Worm (Caenorhabditis elegans) whole organism, late embryonic: ENCODE measurements around the gene smcr-8.

ENCODE experiments used
- C08G9.2 ChIP-seq: sonication (generic microtip); optimal IDR thresholded peaks from 2 replicates; lab custom pipeline; 2016; ENCODE audit warnings: mild to moderate bottlenecking, missing genetic modification characterization, moderate library complexity, missing compliant biosample characterization
- T23F11.4 ChIP-seq: fragments of 200-800 bp; sonication (Bioruptor generic); optimal IDR thresholded peaks from 2 replicates; lab custom pipeline; 2018; ENCODE audit warnings: mild to moderate bottlenecking, missing genetic modification characterization, missing compliant biosample characterization
- Y22D7AL.16 ChIP-seq: sonication (generic microtip); optimal IDR thresholded peaks from 2 replicates; lab custom pipeline; 2016; ENCODE audit warnings: missing genetic modification characterization, missing compliant biosample characterization
- ahr-1 ChIP-seq: sonication (generic microtip); optimal IDR thresholded peaks from 2 replicates; lab custom pipeline; 2016; ENCODE audit warnings: missing genetic modification characterization, missing compliant biosample characterization
- ceh-2 ChIP-seq: sonication (generic microtip); optimal IDR thresholded peaks from 2 replicates; lab custom pipeline; 2016; ENCODE audit warnings: missing genotype, missing genetic modification characterization, missing compliant biosample characterization
- ceh-22 ChIP-seq: sonication (generic microtip); optimal IDR thresholded peaks from 2 replicates; lab custom pipeline; 2017; ENCODE audit warnings: missing biosample characterization, missing genetic modification characterization
- ceh-24 ChIP-seq: sonication (generic microtip); optimal IDR thresholded peaks from 2 replicates; lab custom pipeline; 2016; ENCODE audit warnings: mild to moderate bottlenecking, missing genetic modification characterization, missing compliant biosample characterization
- ceh-31 ChIP-seq: sonication (generic microtip); optimal IDR thresholded peaks from 2 replicates; lab custom pipeline; 2016; ENCODE audit warnings: missing genetic modification characterization, missing compliant biosample characterization
- ceh-34 ChIP-seq: sonication (generic microtip); optimal IDR thresholded peaks from 2 replicates; lab custom pipeline; 2016; ENCODE audit warnings: mild to moderate bottlenecking, missing genetic modification characterization, missing compliant biosample characterization
- ceh-6 ChIP-seq: fragments of 200-800 bp; sonication (Bioruptor generic); optimal IDR thresholded peaks from 2 replicates; lab custom pipeline; 2018; ENCODE audit warnings: mild to moderate bottlenecking, missing genetic modification characterization, missing compliant biosample characterization
- ceh-9 ChIP-seq: sonication (generic microtip); optimal IDR thresholded peaks from 2 replicates; lab custom pipeline; 2016; ENCODE audit warnings: mild to moderate bottlenecking, missing genetic modification characterization, inconsistent platforms, missing compliant biosample characterization
- dmd-4 ChIP-seq: sonication (generic microtip); optimal IDR thresholded peaks from 2 replicates; lab custom pipeline; 2016; ENCODE audit warnings: borderline replicate concordance, missing genetic modification characterization, missing compliant biosample characterization
- dve-1 ChIP-seq: sonication (generic microtip); optimal IDR thresholded peaks from 2 replicates; lab custom pipeline; 2017; ENCODE audit warnings: antibody characterized with exemption, mild to moderate bottlenecking, missing genetic modification characterization, missing compliant biosample characterization
- elt-2 ChIP-seq: sonication (generic microtip); optimal IDR thresholded peaks from 2 replicates; lab custom pipeline; 2016; ENCODE audit warnings: missing genetic modification reagents, missing genetic modification characterization, missing compliant biosample characterization
- elt-4 ChIP-seq: sonication (generic microtip); optimal IDR thresholded peaks from 2 replicates; lab custom pipeline; 2016; ENCODE audit warnings: missing genetic modification characterization, missing compliant biosample characterization
- ets-4 ChIP-seq: sonication (generic microtip); optimal IDR thresholded peaks from 2 replicates; lab custom pipeline; 2016; ENCODE audit warnings: missing genetic modification characterization, missing compliant biosample characterization
- eyg-1 ChIP-seq: sonication (generic microtip); optimal IDR thresholded peaks from 2 replicates; lab custom pipeline; 2016; ENCODE audit warnings: missing genotype, missing genetic modification characterization, missing compliant biosample characterization
- fax-1 ChIP-seq: sonication (generic microtip); optimal IDR thresholded peaks from 2 replicates; lab custom pipeline; 2016; ENCODE audit warnings: missing genotype, missing genetic modification characterization, missing compliant biosample characterization
- fkh-6 ChIP-seq: sonication (generic microtip); optimal IDR thresholded peaks from 2 replicates; lab custom pipeline; 2016; ENCODE audit warnings: missing genetic modification characterization, missing compliant biosample characterization
- hlh-13 ChIP-seq: fragments of 200-800 bp; sonication (Bioruptor generic); optimal IDR thresholded peaks from 2 replicates; lab custom pipeline; 2018; ENCODE audit warnings: mild to moderate bottlenecking, missing genetic modification characterization, missing compliant biosample characterization
- hlh-30 ChIP-seq: sonication (generic microtip); optimal IDR thresholded peaks from 2 replicates; lab custom pipeline; 2017; ENCODE audit warnings: antibody characterized with exemption, missing genetic modification characterization, missing compliant biosample characterization; ENCODE audit not compliant: insufficient read depth
- hlh-6 ChIP-seq: sonication (generic microtip); optimal IDR thresholded peaks from 2 replicates; lab custom pipeline; 2016; ENCODE audit warnings: missing genotype, missing genetic modification characterization, missing compliant biosample characterization
- hlh-8 ChIP-seq: sonication (generic microtip); optimal IDR thresholded peaks from 2 replicates; lab custom pipeline; 2016; ENCODE audit warnings: missing genotype, missing genetic modification characterization, missing compliant biosample characterization
- lim-6 ChIP-seq: sonication (generic microtip); optimal IDR thresholded peaks from 2 replicates; lab custom pipeline; 2016; ENCODE audit warnings: missing genetic modification characterization, missing compliant biosample characterization
- lin-11 ChIP-seq: fragments of 200-800 bp; sonication (Bioruptor generic); optimal IDR thresholded peaks from 2 replicates; lab custom pipeline; 2018; ENCODE audit warnings: mild to moderate bottlenecking, missing genetic modification characterization, missing compliant biosample characterization
- madf-2 ChIP-seq: sonication (generic microtip); optimal IDR thresholded peaks from 2 replicates; lab custom pipeline; 2017; ENCODE audit warnings: missing genetic modification characterization, missing compliant biosample characterization
- mec-3 ChIP-seq: sonication (generic microtip); optimal IDR thresholded peaks from 2 replicates; lab custom pipeline; 2016; ENCODE audit warnings: borderline replicate concordance, missing genetic modification characterization, missing compliant biosample characterization
- nfya-1 ChIP-seq: sonication (generic microtip); optimal IDR thresholded peaks from 2 replicates; lab custom pipeline; 2017; ENCODE audit warnings: missing genetic modification characterization, mild to moderate bottlenecking, missing compliant biosample characterization, antibody characterized with exemption, moderate library complexity
- nhr-11 ChIP-seq: fragments of 150-350 bp; optimal IDR thresholded peaks from 2 replicates; lab custom pipeline; 2014; ENCODE audit warnings: missing biosample characterization, missing genetic modification characterization
- nhr-232 ChIP-seq: sonication (generic microtip); optimal IDR thresholded peaks from 2 replicates; lab custom pipeline; 2016; ENCODE audit warnings: missing genetic modification characterization, missing compliant biosample characterization
- npax-4 ChIP-seq: sonication (generic microtip); optimal IDR thresholded peaks from 2 replicates; lab custom pipeline; 2016; ENCODE audit warnings: missing genetic modification characterization, missing compliant biosample characterization
- pag-3 ChIP-seq: sonication (generic microtip); optimal IDR thresholded peaks from 2 replicates; lab custom pipeline; 2016; ENCODE audit warnings: missing compliant biosample characterization, missing genetic modification characterization, borderline replicate concordance
- pha-2 ChIP-seq: sonication (generic microtip); optimal IDR thresholded peaks from 2 replicates; lab custom pipeline; 2017; ENCODE audit warnings: mild to moderate bottlenecking, missing genetic modification characterization, missing compliant biosample characterization
- pros-1 ChIP-seq: fragments of 150-350 bp; optimal IDR thresholded peaks from 2 replicates; lab custom pipeline; 2014; ENCODE audit warnings: missing biosample characterization, missing genetic modification reagents, missing genetic modification characterization
- ref-2 ChIP-seq: sonication (generic microtip); optimal IDR thresholded peaks from 2 replicates; lab custom pipeline; 2016; ENCODE audit warnings: missing genetic modification characterization, missing compliant biosample characterization
- sdc-2 ChIP-seq: sonication (generic microtip); optimal IDR thresholded peaks from 2 replicates; lab custom pipeline; 2016; ENCODE audit warnings: missing genotype, missing genetic modification characterization, missing compliant biosample characterization
- sox-2 ChIP-seq: fragments of 200-800 bp; sonication (Bioruptor generic); IDR thresholded peaks from 2 replicates; pipeline ENCODE4 v1.3.6; 2022; ENCODE audit warnings: missing genetic modification reagents, missing genetic modification characterization, missing compliant biosample characterization
- sox-4 ChIP-seq: sonication (generic microtip); optimal IDR thresholded peaks from 2 replicates; lab custom pipeline; 2017; ENCODE audit warnings: mild to moderate bottlenecking, missing genetic modification characterization, inconsistent platforms, missing compliant biosample characterization
- syd-9 ChIP-seq: sonication (generic microtip); optimal IDR thresholded peaks from 2 replicates; lab custom pipeline; 2016; ENCODE audit warnings: mild to moderate bottlenecking, missing genetic modification characterization, moderate library complexity, missing compliant biosample characterization
- tbx-2 ChIP-seq: sonication (generic microtip); optimal IDR thresholded peaks from 2 replicates; lab custom pipeline; 2016; ENCODE audit warnings: missing genetic modification characterization, missing compliant biosample characterization
- tbx-7 ChIP-seq: sonication (generic microtip); optimal IDR thresholded peaks from 2 replicates; lab custom pipeline; 2016; ENCODE audit warnings: missing genotype, missing genetic modification characterization, missing compliant biosample characterization
- ttx-3 ChIP-seq: sonication (generic microtip); optimal IDR thresholded peaks from 2 replicates; lab custom pipeline; 2016; ENCODE audit warnings: missing genetic modification reagents, missing genetic modification characterization, missing compliant biosample characterization
- unc-42 ChIP-seq: sonication (generic microtip); optimal IDR thresholded peaks from 2 replicates; lab custom pipeline; 2016; ENCODE audit warnings: missing genotype, missing genetic modification characterization, missing compliant biosample characterization
- unc-55 ChIP-seq: sonication (generic microtip); optimal IDR thresholded peaks from 2 replicates; lab custom pipeline; 2017; ENCODE audit warnings: missing biosample characterization, missing genetic modification reagents, missing genetic modification characterization
- unc-86 ChIP-seq: sonication (generic microtip); optimal IDR thresholded peaks from 2 replicates; lab custom pipeline; 2016; ENCODE audit warnings: missing genetic modification characterization, missing compliant biosample characterization
- zip-5 ChIP-seq: sonication (generic microtip); optimal IDR thresholded peaks from 2 replicates; lab custom pipeline; 2016; ENCODE audit warnings: missing genetic modification characterization, missing compliant biosample characterization
- ztf-16 ChIP-seq: sonication (generic microtip); optimal IDR thresholded peaks from 2 replicates; lab custom pipeline; 2017; ENCODE audit warnings: missing genetic modification characterization, missing compliant biosample characterization

smcr-8 gene

ce11 chrIII:5022964-5023363 lies 23.8 kb downstream of the smcr-8 start, which contains the start of gene R144.13:
TSS of gene R144.13 (plus strand) at chrIII:5023264.
- TF ChIP-seq dve-1 (tag; lab: Kevin White, UChicago) (no peak), sdc-2 (tag; lab: Kevin White, UChicago) (no peak), ceh-2 (tag; lab: Kevin White, UChicago) (no peak), C08G9.2 (tag; lab: Kevin White, UChicago) (no peak), ceh-34 (tag; lab: Kevin White, UChicago) (no peak), npax-4 (tag; lab: Kevin White, UChicago) (no peak), hlh-6 (tag; lab: Kevin White, UChicago) (no peak), fax-1 (tag; lab: Kevin White, UChicago) (no peak), unc-86 (tag; lab: Kevin White, UChicago) (no peak), elt-4 (tag; lab: Kevin White, UChicago) (no peak), unc-42 (tag; lab: Kevin White, UChicago) (no peak), dmd-4 (tag; lab: Kevin White, UChicago) (no peak), ttx-3 (tag; lab: Kevin White, UChicago) (no peak)

- no peak for TF ChIP-seq lim-6 (tag; lab: Kevin White, UChicago)
- no peak for TF ChIP-seq ceh-2 (tag; lab: Kevin White, UChicago)
- TF ChIP-seq T23F11.4 (GFP tag; lab: Kevin White, UChicago) = no peak
- no peak for TF ChIP-seq sox-2 (GFP tag; lab: Robert Waterston, UW)
- TF ChIP-seq ceh-6 (GFP tag; lab: Kevin White, UChicago) = no peak
- no peak for TF ChIP-seq dve-1 (tag; lab: Kevin White, UChicago)
- TF ChIP-seq ceh-24 = no peak
- no peak for TF ChIP-seq zip-5
- no peak for TF ChIP-seq ztf-16 (tag; lab: Kevin White, UChicago)
- TF ChIP-seq nhr-11 = no peak
- TF ChIP-seq tbx-7 (tag; lab: Kevin White, UChicago) = no peak
- TF ChIP-seq unc-86 (tag; lab: Kevin White, UChicago) = no peak
- no peak for TF ChIP-seq hlh-8 (tag; lab: Kevin White, UChicago)
- no peak for TF ChIP-seq nfya-1 (tag; lab: Kevin White, UChicago)
- TF ChIP-seq ceh-9 (tag; lab: Kevin White, UChicago) = no peak
- no peak for TF ChIP-seq elt-2
- no peak for TF ChIP-seq pha-2 (tag; lab: Kevin White, UChicago)
Observed at ce11 chrIII:5023642-5024041, 24.5 kb downstream of the smcr-8 start.

- TF ChIP-seq zip-5 (no peak), ztf-16 (tag; lab: Kevin White, UChicago) (no peak), fkh-6 (tag; lab: Kevin White, UChicago) (no peak), eyg-1 (tag; lab: Kevin White, UChicago) (no peak), elt-2 (no peak), pros-1 (tag; lab: Kevin White, UChicago) (peak; percentile 14), tbx-2 (tag; lab: Kevin White, UChicago) (peak; percentile 17), dve-1 (tag; lab: Kevin White, UChicago) (no peak), sox-4 (no peak), ceh-9 (tag; lab: Kevin White, UChicago) (no peak), Y22D7AL.16 (tag; lab: Kevin White, UChicago) (no peak), ceh-31 (tag; lab: Kevin White, UChicago) (peak; percentile 53), pag-3 (no peak), nhr-232 (tag; lab: Kevin White, UChicago) (no peak), mec-3 (tag; lab: Kevin White, UChicago) (no peak), unc-55 (GFP tag; lab: Kevin White, UChicago) (peak; percentile 70), ceh-6 (GFP tag; lab: Kevin White, UChicago) (no peak), lin-11 (no peak), ets-4 (tag; lab: Kevin White, UChicago) (peak; percentile 43), hlh-6 (tag; lab: Kevin White, UChicago) (no peak), unc-86 (tag; lab: Kevin White, UChicago) (peak; percentile 7), ahr-1 (tag; lab: Kevin White, UChicago) (no peak), pha-2 (tag; lab: Kevin White, UChicago) (no peak), ceh-22 (no peak), syd-9 (tag; lab: Kevin White, UChicago) (no peak), madf-2 (tag; lab: Kevin White, UChicago) (no peak), hlh-30 (tag; lab: Kevin White, UChicago) (peak; percentile 88), ref-2 (peak; percentile 63), ceh-34 (tag; lab: Kevin White, UChicago) (no peak), unc-42 (tag; lab: Kevin White, UChicago) (peak; percentile 27), hlh-13 (GFP tag; lab: Kevin White, UChicago) (no peak)
Observed at ce11 chrIII:5024393-5024964, 25.3 kb downstream of the smcr-8 start, which contains the start of gene pcf-11. TSS of gene pcf-11 (plus strand) at chrIII:5024914.
